Worm (Caenorhabditis elegans): Measurements from ENCODE around the gene sod-5.

The sod-5 gene

DNA sequence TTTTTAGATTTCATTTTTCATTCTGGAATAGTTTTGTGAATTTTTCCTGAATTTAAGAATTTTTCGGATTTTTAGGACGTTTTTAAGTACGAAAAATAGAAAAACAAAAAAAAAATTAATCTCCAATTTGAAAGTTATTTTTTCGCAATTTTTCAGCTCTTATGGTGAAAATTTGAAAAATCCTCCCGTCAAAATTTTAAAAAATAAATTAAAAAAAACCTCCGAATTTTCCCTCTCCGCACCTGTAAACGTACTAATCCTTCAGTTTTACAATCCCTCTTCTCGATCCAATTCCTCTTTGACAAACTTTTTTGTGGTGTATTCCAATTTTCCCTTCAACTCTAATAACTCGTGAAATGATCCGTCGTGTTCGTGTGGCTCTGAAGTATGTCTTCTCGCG, 39.2 kb upstream of the sod-5 start, which contains the start of gene B0286.1:
Gene B0286.1, plus strand, starts transcription at position 301 of the 400 bp plus-strand sequence.
- no peak for TF ChIP-seq blmp-1 (tag; optimal IDR thresholded peaks at IDR 0.05)
- no peak for TF ChIP-seq snpc-4 (tag; optimal IDR thresholded peaks at IDR 0.05)
- TF ChIP-seq ces-1 (GFP tag; optimal IDR thresholded peaks at IDR 0.05) = no peak
- no peak for TF ChIP-seq ztf-11 (tag; optimal IDR thresholded peaks at IDR 0.05)
- TF ChIP-seq ceh-43 (GFP tag; optimal IDR thresholded peaks at IDR 0.05) = no peak
- no peak for TF ChIP-seq nhr-237 (tag; optimal IDR thresholded peaks at IDR 0.05)

DNA sequence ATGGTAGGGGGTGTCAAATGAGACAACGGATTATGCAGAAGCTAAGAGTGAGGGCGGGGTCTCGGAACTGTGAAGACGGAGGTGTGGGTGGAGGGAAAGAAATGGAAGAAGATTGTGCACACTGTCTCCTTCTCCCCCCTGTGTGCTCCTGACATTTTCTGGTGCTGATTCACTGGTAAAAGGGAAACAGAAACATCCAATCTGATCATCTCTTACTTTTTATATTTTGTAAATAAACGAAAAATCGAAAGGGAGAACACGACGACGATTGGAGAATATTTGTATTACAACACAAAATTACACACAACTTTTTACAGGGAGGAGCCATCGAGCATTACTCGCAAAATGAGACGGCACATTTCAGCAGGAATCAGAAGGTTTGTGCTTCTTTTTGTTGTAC, 34.1 kb upstream of the sod-5 start, which contains the start of gene fkh-6:
Gene fkh-6, minus strand, starts transcription at position 101 of the 400 bp plus-strand sequence.
- TF ChIP-seq ceh-83 (GFP tag; optimal IDR thresholded peaks at IDR 0.05) (no peak), ztf-11 (tag; optimal IDR thresholded peaks at IDR 0.05) (no peak)

DNA sequence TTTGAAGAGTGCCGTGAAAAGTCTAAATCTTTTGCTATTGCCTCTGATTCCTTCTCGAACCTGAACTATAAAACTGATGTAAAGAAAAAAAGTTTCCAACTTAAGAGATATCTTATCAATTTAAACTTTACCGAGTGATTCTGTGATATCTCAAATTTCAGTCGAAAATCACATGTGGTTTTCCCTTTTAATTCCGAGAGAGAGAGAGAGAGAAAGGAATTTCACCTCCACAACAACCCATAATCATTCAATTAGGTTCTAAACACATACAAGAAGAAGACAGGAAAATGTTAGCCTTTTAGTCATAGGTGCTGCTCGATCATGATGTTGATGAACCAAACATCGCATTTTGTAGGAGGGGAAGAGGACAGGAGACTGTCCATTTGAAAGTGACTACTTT, 26.4 kb upstream of the sod-5 start:
- TF ChIP-seq tbx-8 (GFP tag; optimal IDR thresholded peaks at IDR 0.05) (no peak), elt-3 (tag; optimal IDR thresholded peaks at IDR 0.05) (no peak), snpc-4 (tag; optimal IDR thresholded peaks at IDR 0.05) (no peak)

DNA sequence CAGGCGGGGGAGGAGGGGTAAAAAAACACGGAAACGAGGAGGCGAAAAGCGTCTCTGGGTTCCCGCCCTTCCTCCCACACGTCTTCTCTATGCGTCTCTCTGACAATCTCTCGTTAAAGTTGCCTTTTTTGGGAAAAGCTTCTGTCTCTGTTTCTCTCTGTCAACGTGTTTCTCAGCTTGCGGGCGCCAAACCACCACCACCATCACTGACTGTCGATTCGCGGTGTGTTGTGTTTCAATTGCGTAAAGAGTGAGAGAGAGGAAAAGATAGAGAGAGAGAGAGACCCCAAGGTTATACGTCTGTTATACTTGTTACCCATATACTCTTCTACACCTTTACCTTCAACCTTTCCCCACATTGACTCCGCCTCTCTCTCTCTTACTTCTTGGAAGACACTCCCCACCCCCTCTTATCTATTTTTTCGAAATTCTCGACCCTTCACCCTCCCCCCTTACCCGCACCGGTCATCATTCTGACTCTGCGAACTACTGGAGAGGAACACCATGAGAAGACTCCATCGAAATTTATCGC, 24.8 kb upstream of the sod-5 start, which contains the start of gene mlt-7:
Gene mlt-7, plus strand, starts transcription at position 482 of the 532 bp plus-strand sequence.
- TF ChIP-seq elt-3 (tag; optimal IDR thresholded peaks at IDR 0.05) (no peak), drap-1 (GFP tag; optimal IDR thresholded peaks at IDR 0.05) (no peak), unc-62 (GFP tag; optimal IDR thresholded peaks at IDR 0.05) (no peak), lin-32 (GFP tag; optimal IDR thresholded peaks at IDR 0.05) (no peak), nhr-76 (tag; optimal IDR thresholded peaks at IDR 0.05) (no peak), blmp-1 (tag; optimal IDR thresholded peaks at IDR 0.05) (no peak)

DNA sequence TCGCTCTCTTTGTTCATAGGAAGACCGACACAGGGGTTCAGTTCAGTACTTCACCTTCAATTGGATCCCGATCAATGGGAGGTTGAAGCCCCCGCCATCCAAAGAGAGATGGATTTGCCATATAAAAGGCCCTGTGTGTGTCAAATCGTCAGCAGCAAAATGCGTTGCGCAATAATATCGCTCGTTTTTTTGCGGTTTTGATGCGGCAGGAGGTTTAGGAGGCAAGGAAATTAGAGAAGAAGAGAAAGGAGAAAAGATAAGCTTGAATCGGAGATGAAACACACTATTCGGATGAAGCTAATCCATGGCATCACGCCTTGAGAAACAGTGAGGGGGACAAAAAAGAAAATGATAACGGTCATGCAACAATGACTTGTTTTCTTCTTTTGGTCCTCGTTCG, 23.0 kb upstream of the sod-5 start:
- no peak for TF ChIP-seq sptf-1 (tag; optimal IDR thresholded peaks at IDR 0.05)
- no peak for TF ChIP-seq flh-1 (GFP tag; optimal IDR thresholded peaks at IDR 0.05)
- no peak for TF ChIP-seq bed-3 (GFP tag; optimal IDR thresholded peaks at IDR 0.05)
- TF ChIP-seq mep-1 (tag; optimal IDR thresholded peaks at IDR 0.05) = no peak
- no peak for TF ChIP-seq mls-2 (tag; optimal IDR thresholded peaks at IDR 0.05)
- peak; percentile 69 for TF ChIP-seq zip-8 (tag; optimal IDR thresholded peaks at IDR 0.05)
- no peak for TF ChIP-seq lin-32 (GFP tag; optimal IDR thresholded peaks at IDR 0.05)
- TF ChIP-seq hlh-1 (tag; optimal IDR thresholded peaks at IDR 0.05) = no peak
- peak; percentile 15 for TF ChIP-seq ham-2 (GFP tag; optimal IDR thresholded peaks at IDR 0.05)
- TF ChIP-seq elt-3 (tag; optimal IDR thresholded peaks at IDR 0.05) = no peak

DNA sequence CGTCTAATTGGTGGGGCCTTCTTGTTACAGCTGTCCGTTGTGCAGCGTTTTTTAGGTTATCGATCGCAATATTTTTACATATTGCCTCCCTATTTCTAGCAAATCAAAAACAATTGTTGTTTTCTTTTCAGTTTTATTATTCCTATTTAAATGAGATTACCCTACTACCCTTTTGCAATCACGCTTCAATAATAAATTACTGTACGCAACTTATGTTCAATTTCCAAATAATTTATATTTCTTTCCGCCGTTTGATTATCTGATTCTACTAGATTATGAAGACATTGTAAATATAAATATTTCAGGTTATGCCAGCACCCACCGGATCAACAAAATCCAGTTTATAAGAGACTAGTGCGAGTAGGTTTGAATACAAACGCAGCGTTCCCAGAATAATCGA, 12.1 kb upstream of the sod-5 start, which contains the start of gene ZK430.5:
Gene ZK430.5, plus strand, starts transcription at position 301 of the 400 bp plus-strand sequence.
- TF ChIP-seq mab-5 (tag; optimal IDR thresholded peaks at IDR 0.05) (no peak), nhr-12 (tag; optimal IDR thresholded peaks at IDR 0.05) (no peak), sem-2 (GFP tag; optimal IDR thresholded peaks at IDR 0.05) (no peak), lin-32 (GFP tag; optimal IDR thresholded peaks at IDR 0.05) (no peak), mep-1 (tag; optimal IDR thresholded peaks at IDR 0.05) (no peak), unc-62 (GFP tag; optimal IDR thresholded peaks at IDR 0.05) (no peak), elt-1 (tag; optimal IDR thresholded peaks at IDR 0.05; ENCODE audit: borderline replicate concordance, insufficient read depth) (no peak), tbx-8 (GFP tag; optimal IDR thresholded peaks at IDR 0.05) (no peak), unc-120 (tag; optimal IDR thresholded peaks at IDR 0.05; ENCODE audit: poor library complexity, severe bottlenecking) (no peak)

DNA sequence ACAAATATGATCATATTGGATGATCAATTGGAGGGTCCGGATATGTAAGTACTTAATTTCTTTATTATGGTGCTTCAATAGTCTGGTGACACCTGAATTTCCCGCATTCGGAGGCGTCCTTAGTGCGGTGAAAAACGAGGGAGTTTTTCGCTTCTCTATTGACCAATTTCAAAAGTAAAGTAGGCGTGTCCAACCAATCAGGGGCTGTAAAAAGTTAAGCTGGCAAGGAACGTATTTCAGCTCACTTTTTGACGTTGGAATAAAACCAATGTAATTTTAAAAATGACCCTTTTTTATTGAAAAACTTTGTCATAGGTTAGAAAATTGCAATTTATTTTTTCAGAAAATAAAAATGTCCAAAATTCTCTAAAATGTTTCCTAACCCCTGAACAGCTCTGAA, 7.8 kb upstream of the sod-5 start:
- TF ChIP-seq mep-1 (tag; optimal IDR thresholded peaks at IDR 0.05) = no peak
- no peak for TF ChIP-seq nhr-2 (tag; optimal IDR thresholded peaks at IDR 0.05)
- no peak for TF ChIP-seq pha-4 (tag; optimal IDR thresholded peaks at IDR 0.05)
- no peak for TF ChIP-seq lin-13 (tag; optimal IDR thresholded peaks at IDR 0.05)
- no peak for TF ChIP-seq M03D4.4 (tag; optimal IDR thresholded peaks at IDR 0.05)
